Worm (Caenorhabditis elegans): ENCODE data around the gene C03H5.4.

C03H5.4 gene

DNA sequence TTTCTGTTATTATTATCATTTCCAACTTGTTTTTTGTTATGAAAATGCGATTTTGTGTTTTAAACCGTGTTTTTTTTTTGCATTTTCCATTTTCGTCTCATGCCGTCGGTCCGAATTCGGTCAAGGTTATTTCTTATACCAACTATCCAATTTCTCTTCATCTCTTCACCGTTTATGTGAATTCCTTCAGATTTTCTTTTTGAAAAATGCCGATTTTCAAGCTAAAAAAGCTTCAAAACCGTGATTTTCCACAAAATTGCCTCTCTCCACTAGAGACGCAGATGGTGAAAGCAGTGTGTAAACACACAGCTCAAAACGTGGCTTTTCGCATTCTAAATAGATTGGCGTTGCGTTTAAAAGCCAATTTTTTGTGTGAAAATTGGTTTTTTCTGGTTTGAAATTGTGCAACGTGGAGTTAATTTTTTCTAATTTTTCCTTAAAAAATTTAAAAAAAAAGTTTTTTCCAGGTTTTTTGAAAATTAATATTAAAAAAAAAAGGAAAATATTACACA is 12.8 kb downstream of the C03H5.4 start:
- no peak for TF ChIP-seq Y95B8A.8 (GFP tag; IDR thresholded peaks at IDR 0.05)
- no peak for TF ChIP-seq tbp1 (GFP tag; optimal IDR thresholded peaks at IDR 0.05)
- TF ChIP-seq hmg-1.2 (GFP tag; IDR thresholded peaks at IDR 0.05): peak; percentile 46; the same call in 1 of the 2 replicates
- TF ChIP-seq somi-1 (GFP tag; optimal IDR thresholded peaks at IDR 0.05): no peak

DNA sequence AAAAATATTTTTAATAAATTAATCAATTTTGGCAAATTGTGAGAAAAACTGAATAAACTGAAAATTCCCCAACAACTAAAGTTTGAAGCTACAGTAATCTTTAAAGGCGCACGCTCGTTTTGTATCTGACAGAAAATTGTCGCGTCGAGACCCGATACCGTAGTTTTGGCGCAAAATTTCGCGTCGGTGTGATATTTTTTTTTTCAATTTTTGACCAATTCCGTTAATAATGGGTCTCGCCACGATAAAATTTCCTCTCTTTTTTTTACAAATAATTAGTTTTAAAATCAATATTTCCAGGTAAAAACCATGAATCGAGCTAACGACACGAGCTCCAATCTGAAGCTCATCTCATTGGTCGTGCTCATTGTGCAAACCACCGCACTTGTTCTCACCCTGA is 13.5 kb downstream of the C03H5.4 start, which contains the start of gene nstp-4:
Gene nstp-4, plus strand, starts transcription at position 301 of the 400 bp plus-strand sequence.
- TF ChIP-seq attf-3 (GFP tag; conservative IDR thresholded peaks at IDR 0.05) (no peak), rpc-1 (optimal IDR thresholded peaks at IDR 0.05) (no peak), rpc-1 (tag; optimal IDR thresholded peaks at IDR 0.05) (no peak), madf-10 (tag; optimal IDR thresholded peaks at IDR 0.05) (no peak), F23B12.7 (tag; optimal IDR thresholded peaks at IDR 0.05; ENCODE audit: insufficient read depth) (no peak)

DNA sequence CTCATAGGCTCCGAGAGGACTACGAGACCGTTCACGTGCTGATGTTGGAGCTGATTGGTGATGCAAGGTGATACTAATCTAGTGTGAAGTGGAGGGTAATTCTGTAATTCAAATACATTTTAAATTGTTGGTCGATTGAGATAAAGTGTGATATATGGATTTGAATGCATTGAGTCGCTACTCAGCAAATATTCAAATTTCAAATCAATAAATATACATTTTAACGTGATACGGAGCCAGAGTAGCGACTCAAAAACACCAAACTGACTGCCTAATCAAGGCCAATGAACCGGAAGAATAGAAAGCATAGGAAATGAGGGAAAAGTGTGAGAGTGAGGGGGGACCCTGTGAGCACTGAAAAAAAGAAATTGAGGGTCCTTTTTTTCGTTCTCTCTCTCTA is 24.3 kb downstream of the C03H5.4 start, which contains the start of gene C03H5.6:
Gene C03H5.6, minus strand, starts transcription at position 101 of the 400 bp plus-strand sequence.
- 0 out of 2 replicates have a peak, but pooled peaks have one; percentile 33 for TF ChIP-seq zfh-2 (GFP tag; conservative IDR thresholded peaks at IDR 0.05)
- no peak for TF ChIP-seq madf-10 (tag; optimal IDR thresholded peaks at IDR 0.05)

DNA sequence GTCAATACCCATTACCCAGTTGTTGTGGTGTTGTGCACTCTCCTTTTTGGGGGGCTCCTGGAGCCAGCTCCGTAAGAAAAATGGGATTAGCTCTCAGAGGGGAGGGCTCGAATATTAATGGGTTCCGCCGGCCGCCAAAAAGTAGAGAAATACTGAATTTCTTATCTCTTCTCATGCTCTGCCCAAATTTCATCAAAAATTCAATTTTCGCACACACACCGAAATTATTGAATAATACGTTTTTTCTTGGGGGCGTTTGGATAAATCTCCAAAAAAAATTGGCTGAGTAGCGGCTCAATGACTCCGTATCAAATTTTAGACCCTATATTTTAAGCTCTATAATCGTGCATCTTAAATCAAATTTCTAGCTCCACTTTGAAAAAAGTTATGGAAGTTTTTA is 25.1 kb downstream of the C03H5.4 start:
- TF ChIP-seq lin-26 (GFP tag; IDR thresholded peaks at IDR 0.05) (no peak), C06A6.2 (GFP tag; conservative IDR thresholded peaks at IDR 0.05) (no peak), let-607 (tag; optimal IDR thresholded peaks at IDR 0.05) (no peak), repo-1 (tag; optimal IDR thresholded peaks at IDR 0.05) (no peak), ceh-91 (GFP tag; IDR thresholded peaks at IDR 0.05) (no peak), T07F8.4 (tag; optimal IDR thresholded peaks at IDR 0.05) (no peak), ZK185.1 (tag; optimal IDR thresholded peaks at IDR 0.05; ENCODE audit: poor library complexity, severe bottlenecking) (no peak), tbx-9 (tag; optimal IDR thresholded peaks at IDR 0.05; ENCODE audit: borderline replicate concordance) (no peak), unc-62 (GFP tag; optimal IDR thresholded peaks at IDR 0.05) (no peak), F52B5.7 (tag; optimal IDR thresholded peaks at IDR 0.05) (no peak), nfya-1 (tag; optimal IDR thresholded peaks at IDR 0.05; ENCODE audit: borderline replicate concordance, insufficient read depth) (no peak), rcor-1 (GFP tag; IDR thresholded peaks at IDR 0.05) (no peak)

DNA sequence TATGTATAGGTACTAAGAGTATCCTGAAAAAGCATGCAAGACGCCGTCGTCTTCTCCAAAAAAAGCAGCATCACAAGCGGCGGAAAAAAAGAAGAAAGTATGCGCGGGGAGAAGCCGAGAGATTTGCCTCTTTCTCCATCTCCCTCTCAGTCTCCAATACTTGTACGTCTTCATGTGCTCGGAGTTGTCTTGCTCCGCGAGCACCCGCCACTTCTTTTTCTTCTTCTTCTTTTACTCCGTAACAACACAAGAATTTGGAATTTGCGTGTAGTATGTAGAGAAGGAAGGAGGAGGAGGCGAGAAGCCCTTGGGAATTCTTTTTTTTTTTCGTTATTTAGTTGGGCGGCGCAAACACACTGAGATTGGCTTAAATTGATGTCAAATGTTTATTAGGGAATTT is 26.2 kb downstream of the C03H5.4 start:
- TF ChIP-seq hlh-26 (GFP tag; conservative IDR thresholded peaks at IDR 0.05): no peak
- no peak for TF ChIP-seq dpl-1 (GFP tag; optimal IDR thresholded peaks at IDR 0.05)
- TF ChIP-seq zfh-2 (GFP tag; conservative IDR thresholded peaks at IDR 0.05): 0 out of 2 replicates have a peak, but pooled peaks have one; percentile 26
- no peak for TF ChIP-seq B0019.2 (GFP tag; conservative IDR thresholded peaks at IDR 0.05)

DNA sequence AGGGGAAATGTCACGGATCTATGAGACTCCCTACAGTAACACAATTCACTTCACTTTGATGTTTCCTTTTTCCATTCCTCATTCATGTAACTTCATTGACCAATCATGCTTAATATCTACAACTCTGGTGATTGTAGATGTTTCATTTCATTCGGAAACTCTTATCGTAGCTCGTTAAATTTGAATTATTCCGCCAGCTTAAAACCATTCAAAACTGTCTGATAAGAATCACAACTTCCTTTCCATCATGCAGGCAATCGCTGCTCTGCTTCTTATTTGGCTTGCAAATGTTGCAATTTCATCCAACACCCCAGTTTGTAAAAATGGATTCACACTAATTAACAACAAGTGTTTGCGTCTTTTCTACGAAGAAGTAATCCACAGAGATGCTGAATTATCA is 27.4 kb downstream of the C03H5.4 start, which contains the start of gene clec-10:
Gene clec-10, plus strand, starts transcription at position 244 of the 400 bp plus-strand sequence.
- peak; percentile 35 for TF ChIP-seq nhr-80 (tag; optimal IDR thresholded peaks at IDR 0.05)
- TF ChIP-seq ceh-100 (GFP tag; IDR thresholded peaks at IDR 0.05): no peak

DNA sequence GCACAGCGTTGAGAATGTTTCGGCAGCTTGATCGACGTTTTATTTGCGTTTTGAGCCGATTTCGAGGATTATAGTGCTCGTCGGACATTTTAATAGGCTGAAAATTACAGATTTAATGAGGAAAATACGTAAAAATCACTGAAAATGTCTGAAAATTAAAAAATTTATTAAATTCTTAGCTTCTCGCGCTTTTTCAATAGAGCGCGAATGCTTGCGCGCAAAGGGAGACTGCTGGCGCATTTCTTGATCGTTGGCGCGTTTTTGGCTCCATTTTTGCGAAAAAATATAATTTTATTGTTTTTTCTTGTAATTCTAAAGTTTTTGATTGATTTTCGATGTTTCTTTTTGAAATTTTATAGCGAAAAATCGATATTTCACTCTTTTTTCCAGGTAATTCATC is 35.8 kb downstream of the C03H5.4 start, which contains the start of the genes dnsn-1 and C24H12.4:
Gene dnsn-1, minus strand, starts transcription at position 101 of the 400 bp plus-strand sequence.
Gene C24H12.4, plus strand, starts transcription at position 391 of the 400 bp plus-strand sequence.
- TF ChIP-seq ceh-27 (GFP tag; optimal IDR thresholded peaks at IDR 0.05) (no peak), sea-2 (GFP tag; IDR thresholded peaks at IDR 0.05) (no peak), nfya-2 (GFP tag; IDR thresholded peaks at IDR 0.05) (no peak), snpc-1.3 (tag; optimal IDR thresholded peaks at IDR 0.05; ENCODE audit: insufficient read depth) (peak; percentile 77), atf-7 (tag; optimal IDR thresholded peaks at IDR 0.05) (peak; percentile 20), fkh-3 (tag; optimal IDR thresholded peaks at IDR 0.05) (no peak), unc-62 (GFP tag; optimal IDR thresholded peaks at IDR 0.05) (no peak), rec-8 (tag; optimal IDR thresholded peaks at IDR 0.05) (no peak), zfh-2 (GFP tag; conservative IDR thresholded peaks at IDR 0.05) (0 out of 2 replicates have a peak, but pooled peaks have one; percentile 28), ccch-3 (GFP tag; optimal IDR thresholded peaks at IDR 0.05) (no peak), hrde-1 (tag; optimal IDR thresholded peaks at IDR 0.05; ENCODE audit: borderline replicate concordance) (no peak), aptf-3 (GFP tag; IDR thresholded peaks at IDR 0.05) (no peak), ztf-6 (GFP tag; IDR thresholded peaks at IDR 0.05) (no peak)
